Fruit fly (Drosophila melanogaster) whole organism, adult: ENCODE data around the gene hwt.

ENCODE experiments used
- CG12768 ChIP-seq: fragments of 200-800 bp; sonication (Bioruptor generic); optimal IDR thresholded peaks from 2 replicates; lab custom pipeline; 2017; ENCODE audit warnings: missing biosample characterization, missing genetic modification characterization, mild to moderate bottlenecking, moderate library complexity, missing genetic modification reagents
- CG5204 ChIP-seq: fragments of 200-800 bp; sonication (Bioruptor generic); optimal IDR thresholded peaks from 2 replicates; lab custom pipeline; 2016; ENCODE audit warnings: missing biosample characterization, missing genetic modification characterization

DNA sequence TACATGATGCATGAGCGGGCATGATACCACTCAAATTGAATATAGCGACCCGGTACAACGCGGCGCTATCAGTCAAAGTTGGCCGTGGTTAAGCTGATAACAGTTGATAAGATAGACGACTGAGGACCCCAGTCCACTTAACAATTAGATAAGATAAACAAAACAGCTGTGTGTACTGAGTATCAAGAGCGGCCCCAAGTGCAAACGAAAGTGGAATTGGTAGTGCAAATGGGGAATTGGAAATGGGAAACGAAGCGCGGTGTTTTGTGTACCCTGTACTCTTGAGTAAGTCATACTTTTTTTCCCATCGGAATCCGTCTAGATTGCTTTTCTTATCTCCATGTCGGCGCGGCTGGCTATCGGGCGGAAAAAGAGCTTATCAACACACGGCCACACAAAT, 9.5 kb upstream of the hwt start:
- TF ChIP-seq CG5204 (GFP tag; lab: Kevin White, UChicago) (no peak), CG12768 (no peak)
